Worm (Caenorhabditis elegans) whole organism, L4/young adult: ENCODE measurements around the gene T21B4.3.

Experiments used
- W03F9.2 ChIP-seq: fragments of 150-350 bp; optimal IDR thresholded peaks from 2 replicates; lab custom pipeline; 2014; ENCODE audit warnings: missing biosample characterization, missing genetic modification characterization
- dao-5 ChIP-seq: sonication (generic microtip); optimal IDR thresholded peaks from 2 replicates; lab custom pipeline; 2016; ENCODE audit warnings: missing genotype, missing genetic modification characterization, moderate library complexity, missing compliant biosample characterization
- him-1 ChIP-seq: sonication (generic microtip); optimal IDR thresholded peaks from 2 replicates; lab custom pipeline; 2016; ENCODE audit warnings: missing genotype, missing genetic modification reagents, missing genetic modification characterization, missing compliant biosample characterization

DNA sequence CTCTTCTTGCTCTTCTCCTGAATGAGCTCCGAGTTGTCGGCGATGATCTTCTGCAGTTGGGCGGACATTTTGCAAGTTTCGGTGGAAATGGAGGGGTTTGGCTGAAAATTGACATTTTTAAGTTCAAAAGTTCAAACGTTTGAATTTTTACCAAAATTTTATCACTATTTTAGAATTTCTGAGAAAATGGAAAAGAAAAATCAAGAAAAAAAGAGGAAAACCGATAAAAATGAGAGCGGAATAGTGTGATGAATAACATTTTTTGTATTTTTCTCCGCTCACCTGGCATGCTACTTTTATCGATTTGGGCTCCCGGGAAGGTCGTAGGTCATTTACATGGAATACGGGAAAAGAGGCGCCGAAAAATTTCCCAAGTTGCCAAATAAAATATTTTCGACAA is 11.8 kb downstream of the T21B4.3 start, which contains the start of gene F15A4.10:
- no peak for TF ChIP-seq W03F9.2 (tag; lab: Kevin White, UChicago)
- no peak for TF ChIP-seq him-1 (tag; lab: Kevin White, UChicago)
- no peak for TF ChIP-seq dao-5 (tag; lab: Kevin White, UChicago)
